Fruit fly (Drosophila melanogaster): ENCODE results near the gene CG32706.

DNA sequence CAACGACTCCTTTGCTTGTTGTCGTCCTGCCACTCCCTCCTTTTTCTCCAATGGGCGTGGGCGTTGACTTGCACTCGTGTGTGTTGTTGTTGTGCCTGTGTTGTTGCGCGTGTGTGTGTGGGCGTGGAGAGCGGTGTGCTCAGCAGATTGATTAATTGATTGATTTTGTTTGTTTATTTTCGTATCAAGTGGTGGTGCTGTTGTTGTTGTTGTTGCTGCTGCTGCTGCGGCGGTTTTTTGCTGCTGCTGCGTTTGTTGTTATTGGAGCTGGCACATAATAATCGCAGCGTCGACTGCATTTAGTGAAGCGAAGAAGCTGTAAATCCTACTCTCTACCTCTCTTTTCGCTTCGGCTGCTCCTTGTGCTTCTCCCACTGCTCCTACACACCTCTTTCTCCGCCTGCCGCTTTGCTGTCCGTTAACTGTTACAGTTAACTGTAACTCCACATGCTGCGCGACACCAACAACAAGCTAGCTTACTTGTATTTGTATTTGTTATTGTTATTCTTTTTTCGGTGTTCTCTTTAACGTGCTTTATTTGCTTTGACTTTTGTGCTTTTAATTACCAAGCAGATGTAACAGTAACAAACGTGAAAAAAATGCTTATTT, 47.4 kb downstream of the CG32706 start:
- no peak for TF ChIP-seq CTCF (optimal IDR thresholded peaks at IDR 0.05)
- TF ChIP-seq CG8478 (optimal IDR thresholded peaks at IDR 0.05) = no peak
